Worm (Caenorhabditis elegans): ENCODE results near the gene C24H11.1.

DNA sequence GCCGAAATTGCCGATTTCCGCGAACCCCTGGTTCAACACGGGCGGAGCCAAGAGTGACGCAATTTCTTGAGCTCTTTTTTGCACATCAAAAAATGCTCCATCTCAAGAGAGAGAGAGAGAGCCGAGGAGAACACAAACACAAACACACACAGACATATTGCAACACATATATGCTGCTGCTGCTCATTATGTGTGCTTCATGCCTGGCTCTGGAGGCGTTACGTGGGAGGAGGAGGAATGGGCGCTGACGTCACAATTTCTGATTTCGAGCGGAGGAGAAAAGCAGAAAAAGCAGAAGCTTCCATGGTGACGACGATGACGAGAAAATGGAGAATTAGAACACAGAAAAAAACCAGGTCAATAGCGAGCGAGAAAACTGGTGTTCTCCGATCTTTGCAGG lies 48.6 kb downstream of the C24H11.1 start:
- TF ChIP-seq fos-1 (tag; optimal IDR thresholded peaks at IDR 0.05): no peak
- TF ChIP-seq elt-1 (tag; optimal IDR thresholded peaks at IDR 0.05): no peak
- TF ChIP-seq lin-39 (tag; optimal IDR thresholded peaks at IDR 0.05): no peak
- no peak for TF ChIP-seq snpc-4 (tag; optimal IDR thresholded peaks at IDR 0.05)
- TF ChIP-seq egl-27 (tag; optimal IDR thresholded peaks at IDR 0.05): no peak
